Worm (Caenorhabditis elegans): ENCODE data around the gene ZC13.2.

ce11 chrX:880367-880766, at the start of gene ZC13.2:
- TF ChIP-seq pes-1 (GFP tag; IDR thresholded peaks at IDR 0.05) (no peak), flt-1 (GFP tag; IDR thresholded peaks at IDR 0.05) (no peak), F13C5.2 (tag; optimal IDR thresholded peaks at IDR 0.05) (no peak)

All from whole organism, early embryonic.